Fruit fly (Drosophila melanogaster) S2 (cell line): Measurements from ENCODE around the gene CG10097.

Source experiments
- CG8478 ChIP-seq: fragments of >200 bp; optimal IDR thresholded peaks from 2 replicates; lab custom pipeline; 2018
- CTCF ChIP-seq, 2 experiments: fragments of >200 bp; optimal IDR thresholded peaks; 2 replicates each; lab custom pipeline; 2018

The CG10097 gene

dm6 chr3R:12341374-12341773, 54.4 kb downstream of the CG10097 start, which contains the start of gene Sgsf:
Gene Sgsf (plus strand): TSS chr3R:12341674.
- TF ChIP-seq CTCF (optimal IDR thresholded peaks at IDR 0.05; lab: Kevin White, UChicago) (no peak), CG8478 (lab: Kevin White, UChicago) (no peak)
